In the genomic region with DNA sequence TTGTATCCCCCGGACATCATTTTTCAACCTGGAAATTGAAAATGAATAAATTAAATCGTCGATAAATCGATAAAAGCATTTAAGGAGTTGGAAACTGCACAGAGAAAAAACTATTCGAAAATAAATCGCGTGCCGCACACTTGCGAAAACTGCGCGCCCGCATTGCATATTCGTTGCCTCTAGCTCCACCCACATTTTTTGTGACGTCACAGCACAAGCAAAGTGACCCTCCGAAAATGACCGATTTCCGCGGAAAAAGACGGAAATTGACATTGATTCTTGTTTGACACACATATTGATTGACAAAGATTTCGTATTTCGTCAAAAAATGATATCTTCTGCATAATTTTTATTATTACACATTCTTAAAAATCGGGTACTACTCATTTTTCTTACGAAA, we compare ENCODE assay signal across 1 worm cellular context.
TF ChIP-seq lines count a peak whose summit lies in the region.

Gene cpf-2, minus strand, starts transcription at position 28 of the 400 bp plus-strand sequence.

TF ChIP-seq in whole organism, L1 larva, 84 proteins besides CTCF, POLR2A, EP300 and RAD21 (continued from another document):
- peak; percentile 86 for TF ChIP-seq dsc-1 (tag; optimal IDR thresholded peaks at IDR 0.05; lab: Kevin White, UChicago)
- no peak for TF ChIP-seq pqm-1 (tag; optimal IDR thresholded peaks at IDR 0.05; lab: Kevin White, UChicago)
- peak; percentile 81 for TF ChIP-seq nhr-20 (tag; optimal IDR thresholded peaks at IDR 0.05; lab: Kevin White, UChicago)
- TF ChIP-seq dpl-1 (GFP tag; optimal IDR thresholded peaks at IDR 0.05; lab: Kevin White, UChicago) = peak; percentile 64 to 73 (median 73)
- peak; percentile 84 for TF ChIP-seq nhr-90 (tag; optimal IDR thresholded peaks at IDR 0.05; lab: Kevin White, UChicago; ENCODE audit: poor library complexity)
- no peak for TF ChIP-seq Y116A8C.19 (tag; optimal IDR thresholded peaks at IDR 0.05; lab: Kevin White, UChicago; ENCODE audit: borderline replicate concordance)
- TF ChIP-seq mab-9 (GFP tag; IDR thresholded peaks at IDR 0.05; lab: Robert Waterston, UW) = peak; percentile 62
- TF ChIP-seq hlh-4 (tag; optimal IDR thresholded peaks at IDR 0.05; lab: Kevin White, UChicago) = no peak
- TF ChIP-seq irx-1 (tag; optimal IDR thresholded peaks at IDR 0.05; lab: Kevin White, UChicago) = peak; percentile 85
- peak; percentile 55 for TF ChIP-seq lin-39 (tag; optimal IDR thresholded peaks at IDR 0.05; lab: Kevin White, UChicago)
- peak; percentile 80 for TF ChIP-seq skn-1 (tag; optimal IDR thresholded peaks at IDR 0.05; lab: Kevin White, UChicago)
- no peak for TF ChIP-seq efl-3 (GFP tag; optimal IDR thresholded peaks at IDR 0.05; lab: Kevin White, UChicago)
- TF ChIP-seq fkh-10 (GFP tag; optimal IDR thresholded peaks at IDR 0.05; lab: Kevin White, UChicago) = peak; percentile 30
- TF ChIP-seq unc-98 (GFP tag; IDR thresholded peaks at IDR 0.05; lab: Robert Waterston, UW) = peak; percentile 37; the same call in 1 of the 2 replicates
- peak; percentile 82 for TF ChIP-seq unc-130 (tag; optimal IDR thresholded peaks at IDR 0.05; lab: Kevin White, UChicago)
- TF ChIP-seq nhr-77 (tag; optimal IDR thresholded peaks at IDR 0.05; lab: Kevin White, UChicago) = peak; percentile 13
- TF ChIP-seq C34B4.2 (tag; optimal IDR thresholded peaks at IDR 0.05; lab: Kevin White, UChicago) = no peak
- TF ChIP-seq efl-1 (optimal IDR thresholded peaks at IDR 0.05; lab: Kevin White, UChicago) = peak; percentile 77 to 80
- peak; percentile 73 to 97 for TF ChIP-seq efl-1 (GFP tag; optimal IDR thresholded peaks at IDR 0.05 in 1 of 2; lab: Kevin White, UChicago)
- TF ChIP-seq hlh-17 (GFP tag; optimal IDR thresholded peaks at IDR 0.05; lab: Kevin White, UChicago; ENCODE audit: borderline replicate concordance) = no peak
- TF ChIP-seq rnt-1 (tag; optimal IDR thresholded peaks at IDR 0.05; lab: Kevin White, UChicago) = peak; percentile 92
- TF ChIP-seq ceh-8 (GFP tag; optimal IDR thresholded peaks at IDR 0.05; lab: Kevin White, UChicago) = no peak
- no peak for TF ChIP-seq fkh-4 (tag; optimal IDR thresholded peaks at IDR 0.05; lab: Kevin White, UChicago; ENCODE audit: borderline replicate concordance)
- peak; percentile 80 for TF ChIP-seq lsy-2 (tag; optimal IDR thresholded peaks at IDR 0.05; lab: Kevin White, UChicago)
- no peak for TF ChIP-seq nhr-11 (tag; optimal IDR thresholded peaks at IDR 0.05; lab: Kevin White, UChicago)
